Worm (Caenorhabditis elegans) whole organism, young adult: ENCODE results near the gene T22B2.1.

Source experiments
- B0336.3 ChIP-seq: fragments of 200-800 bp; sonication (Bioruptor generic); IDR thresholded peaks from 2 replicates; pipeline ENCODE4 v1.3.6; 2022; ENCODE audit warnings: missing genetic modification characterization, missing compliant biosample characterization
- C06A6.2 ChIP-seq: fragments of 200-800 bp; sonication (Bioruptor generic); conservative IDR thresholded peaks from 2 replicates; pipeline ENCODE4 v1.3.6; 2022; ENCODE audit warnings: missing genetic modification characterization, missing compliant biosample characterization
- F33H1.4 ChIP-seq: fragments of 200-800 bp; sonication (Bioruptor generic); IDR thresholded peaks from 2 replicates; pipeline ENCODE4 v1.3.6; 2022; ENCODE audit warnings: missing genetic modification reagents, missing genetic modification characterization, missing compliant biosample characterization
- F39B2.1 ChIP-seq: fragments of 200-800 bp; sonication (Bioruptor generic); IDR thresholded peaks from 2 replicates; pipeline ENCODE4 v1.3.6; 2022; ENCODE audit warnings: missing genetic modification reagents, missing genetic modification characterization, missing compliant biosample characterization
- F49E8.2 ChIP-seq: sonication (generic microtip); optimal IDR thresholded peaks from 3 replicates; lab custom pipeline; 2017; ENCODE audit warnings: missing genetic modification characterization, mild to moderate bottlenecking, missing compliant biosample characterization, antibody characterized with exemption, moderate library complexity; ENCODE audit not compliant: insufficient read depth
- K12H6.12 ChIP-seq: fragments of 200-800 bp; sonication (Bioruptor generic); optimal IDR thresholded peaks from 2 replicates; lab custom pipeline; 2018; ENCODE audit warnings: mild to moderate bottlenecking, missing genetic modification characterization, missing compliant biosample characterization
- Y95B8A.8 ChIP-seq: fragments of 200-800 bp; sonication (Bioruptor generic); IDR thresholded peaks from 2 replicates; pipeline ENCODE4 v1.3.6; 2022; ENCODE audit warnings: missing genetic modification reagents, missing genetic modification characterization, missing compliant biosample characterization
- ama-1 ChIP-seq, 3 experiments: fragments of 150-350 bp in 1 of 3; sonication (generic microtip) in 2 of 3; optimal IDR thresholded peaks; 2 replicates each; lab custom pipeline; 2014 to 2018; ENCODE audit warnings: missing biosample characterization in 2 of 3, missing genetic modification characterization in 2 of 3, missing genetic modification reagents in 2 of 3
- atf-7 ChIP-seq: sonication (generic microtip); optimal IDR thresholded peaks from 2 replicates; lab custom pipeline; 2017; ENCODE audit warnings: mild to moderate bottlenecking, missing genetic modification characterization, missing compliant biosample characterization
- athp-1 ChIP-seq: sonication (generic microtip); optimal IDR thresholded peaks from 2 replicates; lab custom pipeline; 2017; ENCODE audit warnings: mild to moderate bottlenecking, missing genetic modification characterization, missing compliant biosample characterization
- cebp-1 ChIP-seq, 2 experiments: fragments of 200-800 bp in 1 of 2; sonication (Bioruptor generic) in 1 of 2; sonication (generic microtip) in 1 of 2; IDR thresholded peaks in 1 of 2; optimal IDR thresholded peaks in 1 of 2; 2 replicates each; pipeline versions ENCODE4 v1.3.6 to Lab custom; 2017 to 2022; ENCODE audit warnings: missing compliant biosample characterization in 2 of 2, missing genetic modification characterization in 2 of 2, mild to moderate bottlenecking in 1 of 2, missing genetic modification reagents in 1 of 2, moderate library complexity in 1 of 2
- cebp-2 ChIP-seq: fragments of 200-800 bp; sonication (Bioruptor generic); IDR thresholded peaks from 2 replicates; pipeline ENCODE4 v1.3.6; 2022; ENCODE audit warnings: missing genetic modification characterization, missing compliant biosample characterization
- ceh-100 ChIP-seq: fragments of 200-800 bp; sonication (Bioruptor generic); IDR thresholded peaks from 2 replicates; pipeline ENCODE4 v1.3.6; 2022; ENCODE audit warnings: missing genetic modification reagents, missing genetic modification characterization, missing compliant biosample characterization
- ceh-27 ChIP-seq: fragments of 200-800 bp; sonication (Bioruptor generic); optimal IDR thresholded peaks from 2 replicates; lab custom pipeline; 2018; ENCODE audit warnings: mild to moderate bottlenecking, missing genetic modification characterization, moderate library complexity, missing compliant biosample characterization
- ceh-58 ChIP-seq: fragments of 200-800 bp; sonication (Bioruptor generic); IDR thresholded peaks from 2 replicates; pipeline ENCODE4 v1.3.6; 2022; ENCODE audit warnings: missing genetic modification characterization, missing compliant biosample characterization
- die-1 ChIP-seq: sonication (generic microtip); optimal IDR thresholded peaks from 2 replicates; lab custom pipeline; 2016; ENCODE audit warnings: missing genotype, mild to moderate bottlenecking, missing genetic modification characterization, missing compliant biosample characterization
- dpff-1 ChIP-seq: sonication (generic microtip); optimal IDR thresholded peaks from 2 replicates; lab custom pipeline; 2017; ENCODE audit warnings: mild to moderate bottlenecking, missing genetic modification characterization, missing compliant biosample characterization
- egrh-3 ChIP-seq: fragments of 200-800 bp; sonication (Bioruptor generic); IDR thresholded peaks from 2 replicates; pipeline ENCODE4 v1.3.6; 2022; ENCODE audit warnings: missing genetic modification reagents, missing genetic modification characterization, missing compliant biosample characterization
- ets-4 ChIP-seq: fragments of 200-800 bp; sonication (Bioruptor generic); optimal IDR thresholded peaks from 2 replicates; lab custom pipeline; 2018; ENCODE audit warnings: mild to moderate bottlenecking, missing genetic modification characterization, missing compliant biosample characterization
- fkh-3 ChIP-seq: sonication (generic microtip); optimal IDR thresholded peaks from 2 replicates; lab custom pipeline; 2016; ENCODE audit warnings: mild to moderate bottlenecking, missing genetic modification characterization, missing compliant biosample characterization
- hlh-12 ChIP-seq: sonication (generic microtip); optimal IDR thresholded peaks from 2 replicates; lab custom pipeline; 2016; ENCODE audit warnings: missing genetic modification characterization, missing compliant biosample characterization
- hmg-1.2 ChIP-seq: fragments of 200-800 bp; sonication (Bioruptor generic); IDR thresholded peaks from 2 replicates; pipeline ENCODE4 v1.3.6; 2022; ENCODE audit warnings: missing genetic modification reagents, missing genetic modification characterization, missing compliant biosample characterization
- hsf-1 ChIP-seq: fragments of 200-800 bp; sonication (Bioruptor generic); IDR thresholded peaks from 2 replicates; pipeline ENCODE4 v1.3.6; 2022; ENCODE audit warnings: missing genetic modification reagents, missing genetic modification characterization, missing compliant biosample characterization
- lin-26 ChIP-seq: fragments of 200-800 bp; sonication (Bioruptor generic); IDR thresholded peaks from 2 replicates; pipeline ENCODE4 v1.3.6; 2022; ENCODE audit warnings: missing genetic modification reagents, missing genetic modification characterization, missing compliant biosample characterization
- lin-35 ChIP-seq, 3 experiments: fragments of 150-350 bp in 2 of 3; sonication (generic microtip) in 1 of 3; optimal IDR thresholded peaks; 2 replicates each; lab custom pipeline; 2014 to 2018; ENCODE audit warnings: missing biosample characterization in 3 of 3, missing genetic modification characterization in 3 of 3, missing genetic modification reagents in 3 of 3
- lin-54 ChIP-seq: fragments of 200-800 bp; sonication (Bioruptor generic); optimal IDR thresholded peaks from 2 replicates; lab custom pipeline; 2018; ENCODE audit warnings: mild to moderate bottlenecking, missing genetic modification characterization, missing compliant biosample characterization
- madf-10 ChIP-seq: sonication (generic microtip); optimal IDR thresholded peaks from 2 replicates; lab custom pipeline; 2016; ENCODE audit warnings: mild to moderate bottlenecking, missing genetic modification characterization, missing compliant biosample characterization
- madf-3 ChIP-seq: fragments of 200-800 bp; sonication (Bioruptor generic); IDR thresholded peaks from 2 replicates; pipeline ENCODE4 v1.3.6; 2022; ENCODE audit warnings: missing genetic modification reagents, missing genetic modification characterization, missing compliant biosample characterization
- madf-8 ChIP-seq: fragments of 200-800 bp; sonication (Bioruptor generic); conservative IDR thresholded peaks from 2 replicates; pipeline ENCODE4 v1.3.6; 2022; ENCODE audit warnings: missing genetic modification reagents, missing genetic modification characterization, missing compliant biosample characterization
- mel-28 ChIP-seq: sonication (generic microtip); optimal IDR thresholded peaks from 2 replicates; lab custom pipeline; 2016; ENCODE audit warnings: borderline replicate concordance, mild to moderate bottlenecking, missing genetic modification characterization, missing compliant biosample characterization
- mes-4 ChIP-seq: sonication (generic microtip); optimal IDR thresholded peaks from 2 replicates; lab custom pipeline; 2016; ENCODE audit warnings: missing genotype, missing genetic modification characterization, missing compliant biosample characterization
- nfyb-1 ChIP-seq: fragments of 200-800 bp; sonication (Bioruptor generic); IDR thresholded peaks from 2 replicates; pipeline ENCODE4 v1.3.6; 2022; ENCODE audit warnings: missing genetic modification reagents, missing genetic modification characterization, missing compliant biosample characterization
- nhr-27 ChIP-seq: fragments of 200-800 bp; sonication (Bioruptor generic); optimal IDR thresholded peaks from 2 replicates; lab custom pipeline; 2018; ENCODE audit warnings: mild to moderate bottlenecking, missing genetic modification characterization, moderate library complexity, missing compliant biosample characterization
- nhr-80 ChIP-seq: sonication (generic microtip); optimal IDR thresholded peaks from 2 replicates; lab custom pipeline; 2016; ENCODE audit warnings: missing genetic modification characterization, missing compliant biosample characterization
- nhr-90 ChIP-seq: sonication (generic microtip); optimal IDR thresholded peaks from 2 replicates; lab custom pipeline; 2016; ENCODE audit warnings: missing genotype, mild to moderate bottlenecking, missing genetic modification characterization, missing compliant biosample characterization
- pha-4 ChIP-seq: fragments of 150-350 bp; sonication (generic microtip); optimal IDR thresholded peaks from 2 replicates; lab custom pipeline; 2014; ENCODE audit warnings: missing biosample characterization, missing genetic modification reagents, missing genetic modification characterization
- rcor-1 ChIP-seq: fragments of 200-800 bp; sonication (Bioruptor generic); IDR thresholded peaks from 2 replicates; pipeline ENCODE4 v1.3.6; 2022; ENCODE audit warnings: missing genetic modification reagents, missing genetic modification characterization, missing compliant biosample characterization
- rec-8 ChIP-seq, 2 experiments: sonication (generic microtip); optimal IDR thresholded peaks; 2 replicates each; lab custom pipeline; 2016; ENCODE audit warnings: mild to moderate bottlenecking in 2 of 2, missing genetic modification characterization in 2 of 2, missing genetic modification reagents in 2 of 2, missing genotype in 2 of 2, missing biosample characterization in 1 of 2, missing compliant biosample characterization in 1 of 2, moderate library complexity in 1 of 2
- snpc-1.1 ChIP-seq: sonication (generic microtip); optimal IDR thresholded peaks from 2 replicates; lab custom pipeline; 2017; ENCODE audit warnings: missing genetic modification characterization, mild to moderate bottlenecking, missing compliant biosample characterization, antibody characterized with exemption, moderate library complexity, missing genotype, missing genetic modification reagents; ENCODE audit not compliant: insufficient read depth
- snpc-3.4 ChIP-seq: sonication (generic microtip); optimal IDR thresholded peaks from 2 replicates; lab custom pipeline; 2017; ENCODE audit warnings: missing genetic modification characterization, mild to moderate bottlenecking, missing compliant biosample characterization, antibody characterized with exemption, moderate library complexity, missing genotype, missing genetic modification reagents
- tbp1 ChIP-seq: fragments of 200-800 bp; sonication (Bioruptor generic); optimal IDR thresholded peaks from 2 replicates; lab custom pipeline; 2018; ENCODE audit warnings: mild to moderate bottlenecking, missing genetic modification characterization, missing compliant biosample characterization
- tbx-9 ChIP-seq: sonication (generic microtip); optimal IDR thresholded peaks from 2 replicates; lab custom pipeline; 2016; ENCODE audit warnings: borderline replicate concordance, missing genetic modification characterization, inconsistent platforms, missing compliant biosample characterization
- unc-130 ChIP-seq: sonication (generic microtip); optimal IDR thresholded peaks from 2 replicates; lab custom pipeline; 2016; ENCODE audit warnings: missing genetic modification reagents, missing genetic modification characterization, missing compliant biosample characterization
- unc-62 ChIP-seq: fragments of 150-350 bp; optimal IDR thresholded peaks from 2 replicates; lab custom pipeline; 2014; ENCODE audit warnings: missing biosample characterization, missing genetic modification reagents, missing genetic modification characterization
- zfh-2 ChIP-seq: fragments of 200-800 bp; sonication (Bioruptor generic); conservative IDR thresholded peaks from 2 replicates; pipeline ENCODE4 v1.3.6; 2022; ENCODE audit warnings: missing genetic modification reagents, missing genetic modification characterization, missing compliant biosample characterization
- zim-3 ChIP-seq: sonication (generic microtip); optimal IDR thresholded peaks from 2 replicates; lab custom pipeline; 2017; ENCODE audit warnings: mild to moderate bottlenecking, missing genetic modification characterization, moderate library complexity, missing compliant biosample characterization
- ztf-26 ChIP-seq: sonication (generic microtip); optimal IDR thresholded peaks from 2 replicates; lab custom pipeline; 2017; ENCODE audit warnings: missing genetic modification characterization, missing compliant biosample characterization
- ztf-3 ChIP-seq: fragments of 200-800 bp; sonication (Bioruptor generic); optimal IDR thresholded peaks from 2 replicates; lab custom pipeline; 2018; ENCODE audit warnings: mild to moderate bottlenecking, missing genetic modification characterization, missing compliant biosample characterization

T22B2.1 gene

DNA sequence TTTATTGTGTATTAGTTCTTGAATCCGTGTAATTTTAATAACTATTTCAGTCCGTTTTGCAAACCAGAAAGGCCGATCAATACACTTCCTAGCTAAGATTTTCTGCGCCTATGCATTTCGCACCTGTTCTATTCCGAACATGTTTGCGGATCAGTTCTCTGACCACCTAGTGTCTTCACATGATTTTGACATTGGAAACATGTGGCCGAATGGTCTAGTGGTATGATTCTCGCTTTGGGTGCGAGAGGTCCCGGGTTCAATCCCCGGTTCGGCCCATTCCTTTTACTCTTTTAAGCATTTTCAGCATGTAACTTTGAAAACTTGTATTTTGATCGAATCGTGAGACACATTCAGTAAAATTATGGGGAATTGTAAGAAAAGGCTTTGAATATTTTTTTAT, 43.5 kb downstream of the T22B2.1 start:
- no peak for TF ChIP-seq mes-4
- TF ChIP-seq madf-3 = no peak
- no peak for TF ChIP-seq hsf-1 (GFP tag; lab: Robert Waterston, UW)
- TF ChIP-seq unc-62 (GFP tag; lab: Kevin White, UChicago) = no peak
- TF ChIP-seq Y95B8A.8 (GFP tag; lab: Robert Waterston, UW) = no peak
- TF ChIP-seq lin-54 (GFP tag; lab: Kevin White, UChicago) = peak; percentile 10
- TF ChIP-seq K12H6.12 (tag; lab: Kevin White, UChicago) = no peak
- TF ChIP-seq fkh-3 (tag; lab: Kevin White, UChicago) = no peak
- no peak for TF ChIP-seq pha-4 (tag; lab: Kevin White, UChicago)
- TF ChIP-seq ztf-26 (tag; lab: Kevin White, UChicago) = no peak
- no peak for TF ChIP-seq ceh-100
- TF ChIP-seq rcor-1 (GFP tag; lab: Robert Waterston, UW) = peak; percentile 72
- TF ChIP-seq die-1 (tag; lab: Kevin White, UChicago) = peak; percentile 41
- TF ChIP-seq unc-130 (GFP tag; lab: Kevin White, UChicago) = no peak
- TF ChIP-seq hlh-12 (tag; lab: Kevin White, UChicago) = no peak
- no peak for TF ChIP-seq dpff-1
- no peak for TF ChIP-seq madf-10 (tag; lab: Kevin White, UChicago)
- TF ChIP-seq nhr-80 (tag; lab: Kevin White, UChicago) = no peak
- no peak for TF ChIP-seq F33H1.4 (GFP tag; lab: Robert Waterston, UW)
- no peak for TF ChIP-seq egrh-3 (GFP tag; lab: Robert Waterston, UW)
- no peak for TF ChIP-seq tbx-9
- TF ChIP-seq F39B2.1 = no peak
- peak; percentile 41; the same call in 1 of the 2 replicates for TF ChIP-seq nfyb-1 (GFP tag; lab: Robert Waterston, UW)
- TF ChIP-seq B0336.3 (GFP tag; lab: Robert Waterston, UW) = no peak
- TF ChIP-seq ztf-3 = no peak
- peak; percentile 26 for TF ChIP-seq zim-3 (tag; lab: Kevin White, UChicago)
- TF ChIP-seq cebp-2 (GFP tag; lab: Robert Waterston, UW) = no peak
- no peak for TF ChIP-seq athp-1 (tag; lab: Kevin White, UChicago)
- no peak for TF ChIP-seq atf-7
- TF ChIP-seq lin-26 (GFP tag; lab: Robert Waterston, UW) = peak; percentile 78
- TF ChIP-seq rec-8 (tag; optimal IDR thresholded peaks at IDR 0.05; lab: Kevin White, UChicago) = no peak
- TF ChIP-seq nhr-90 (tag; lab: Kevin White, UChicago) = no peak
- TF ChIP-seq zfh-2 (GFP tag; lab: Robert Waterston, UW) = no peak
- peak; percentile 70 for TF ChIP-seq snpc-3.4 (tag; lab: Kevin White, UChicago)
- TF ChIP-seq tbp1 = peak; percentile 91
- peak; percentile 39 for TF ChIP-seq ceh-27 (GFP tag; lab: Kevin White, UChicago)
- TF ChIP-seq snpc-1.1 (tag; lab: Kevin White, UChicago) = no peak
- 0 out of 2 replicates have a peak, but pooled peaks have one; percentile 33 for TF ChIP-seq C06A6.2
- peak; percentile 67 for TF ChIP-seq hmg-1.2 (GFP tag; lab: Robert Waterston, UW)
- no peak for TF ChIP-seq ceh-58 (GFP tag; lab: Robert Waterston, UW)
- no peak for TF ChIP-seq ets-4 (GFP tag; lab: Kevin White, UChicago)
- no peak for TF ChIP-seq madf-8 (GFP tag; lab: Robert Waterston, UW)
- TF ChIP-seq ama-1 (optimal IDR thresholded peaks at IDR 0.05; lab: Kevin White, UChicago) = no peak
- peak in 1 of 2 experiments; percentile 75 for TF ChIP-seq ama-1 (GFP tag; optimal IDR thresholded peaks at IDR 0.05; lab: Kevin White, UChicago)
- TF ChIP-seq F49E8.2 (tag; lab: Kevin White, UChicago) = no peak
- no peak for TF ChIP-seq nhr-27 (tag; lab: Kevin White, UChicago)
- TF ChIP-seq mel-28 = no peak
- no peak for TF ChIP-seq cebp-1 (GFP tag; IDR thresholded peaks at IDR 0.05; lab: Robert Waterston, UW)
- no peak for TF ChIP-seq cebp-1 (tag; optimal IDR thresholded peaks at IDR 0.05; lab: Kevin White, UChicago)
- TF ChIP-seq lin-35 (GFP tag; optimal IDR thresholded peaks at IDR 0.05; lab: Kevin White, UChicago) = no peak
